Fruit fly (Drosophila melanogaster): ENCODE results near the gene CG8924.
A peak's percentile ranks its signal among the peaks of the same experiment; 100 is the strongest.

Gene CG8924

DNA sequence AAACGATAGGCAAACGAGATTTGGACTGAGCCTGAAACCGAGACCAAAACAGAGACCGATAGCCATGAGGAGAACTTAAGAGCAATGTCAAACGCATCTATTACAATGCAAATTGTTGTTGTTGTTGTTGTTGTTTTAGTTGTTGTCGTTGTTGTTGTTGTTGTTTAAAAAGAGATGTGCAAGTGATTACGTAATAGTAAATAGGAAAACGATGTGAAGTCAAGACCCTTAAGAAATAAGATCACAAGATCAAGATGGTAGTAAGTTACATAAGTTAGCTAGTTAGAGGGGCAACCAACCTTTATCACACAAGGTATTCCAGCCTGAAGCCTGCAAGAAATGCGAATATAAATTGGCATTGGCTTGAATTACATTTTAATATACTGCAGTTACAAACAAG lies 9.2 kb downstream of the CG8924 start:
- TF ChIP-seq ind (GFP tag; optimal IDR thresholded peaks at IDR 0.05) (no peak), Pdp1 (GFP tag; optimal IDR thresholded peaks at IDR 0.05) (peak in 1 of 2 experiments; percentile 93)

DNA sequence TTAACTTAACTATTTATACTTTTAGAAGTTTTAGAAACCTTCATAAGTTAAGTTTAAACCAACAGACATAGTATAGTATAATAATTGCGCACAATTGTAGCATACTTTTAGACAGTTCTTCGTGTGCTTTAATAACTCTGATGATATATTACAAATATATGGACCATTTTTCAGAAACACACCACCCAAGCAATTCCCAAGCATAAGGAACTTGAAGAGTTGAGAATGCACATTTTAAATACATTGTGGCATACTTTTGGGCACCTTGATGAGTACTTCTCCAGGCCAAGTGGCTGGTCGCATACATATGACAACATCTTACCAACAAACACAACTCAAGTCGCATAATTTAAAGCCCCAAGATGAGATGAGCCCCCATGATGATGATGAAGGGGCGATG lies 28.7 kb downstream of the CG8924 start:
- peak; percentile 67 for TF ChIP-seq CG17612 (GFP tag; IDR thresholded peaks at IDR 0.05)
- peak; percentile 83 for TF ChIP-seq CG8290 (GFP tag; optimal IDR thresholded peaks at IDR 0.05)
- peak in 1 of 2 experiments; percentile 76 for TF ChIP-seq CG8290 (tag; optimal IDR thresholded peaks at IDR 0.05)
- TF ChIP-seq CG43689 (GFP tag; IDR thresholded peaks at IDR 0.05), result no peak
- TF ChIP-seq sens (GFP tag), result peak; percentile 25

DNA sequence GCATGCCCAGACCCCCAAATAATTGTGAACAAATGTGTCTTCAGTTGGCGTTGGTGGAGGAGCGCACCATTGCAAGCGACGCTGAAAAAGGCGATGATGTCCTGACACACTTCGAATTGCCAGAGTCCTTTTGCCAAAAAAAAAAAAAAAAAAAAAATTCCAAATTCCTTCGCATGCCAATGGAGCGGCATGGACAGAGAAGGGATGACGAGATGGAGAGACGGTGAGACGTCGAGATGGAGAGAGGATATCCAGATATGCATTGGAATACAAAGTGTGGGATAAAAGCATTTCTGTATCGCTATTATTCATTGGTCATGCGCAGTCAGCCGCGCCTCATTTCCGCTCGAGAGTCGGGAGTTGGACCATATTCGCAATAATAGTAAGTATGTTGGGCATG lies 30.7 kb downstream of the CG8924 start:
- peak; percentile 29 for TF ChIP-seq CG13894 (tag; optimal IDR thresholded peaks at IDR 0.05)
- TF ChIP-seq Deaf1 (tag; optimal IDR thresholded peaks at IDR 0.05), result peak; percentile 5
- peak; percentile 55 for TF ChIP-seq sd (tag; optimal IDR thresholded peaks at IDR 0.05)
- TF ChIP-seq abd-A (tag; optimal IDR thresholded peaks at IDR 0.05), result peak; percentile 31
- peak in 1 of 2 experiments; percentile 17 for TF ChIP-seq Trl (optimal IDR thresholded peaks at IDR 0.05)
- no peak for TF ChIP-seq Trl (GFP tag; optimal IDR thresholded peaks at IDR 0.05)
- no peak for TF ChIP-seq eve (GFP tag; optimal IDR thresholded peaks at IDR 0.05)
- peak; percentile 56 for TF ChIP-seq ewg (GFP tag; optimal IDR thresholded peaks at IDR 0.05)
- peak; percentile 96 for TF ChIP-seq nerfin-1 (tag; optimal IDR thresholded peaks at IDR 0.05)
- no peak for TF ChIP-seq CG17359 (tag; optimal IDR thresholded peaks at IDR 0.05)

DNA sequence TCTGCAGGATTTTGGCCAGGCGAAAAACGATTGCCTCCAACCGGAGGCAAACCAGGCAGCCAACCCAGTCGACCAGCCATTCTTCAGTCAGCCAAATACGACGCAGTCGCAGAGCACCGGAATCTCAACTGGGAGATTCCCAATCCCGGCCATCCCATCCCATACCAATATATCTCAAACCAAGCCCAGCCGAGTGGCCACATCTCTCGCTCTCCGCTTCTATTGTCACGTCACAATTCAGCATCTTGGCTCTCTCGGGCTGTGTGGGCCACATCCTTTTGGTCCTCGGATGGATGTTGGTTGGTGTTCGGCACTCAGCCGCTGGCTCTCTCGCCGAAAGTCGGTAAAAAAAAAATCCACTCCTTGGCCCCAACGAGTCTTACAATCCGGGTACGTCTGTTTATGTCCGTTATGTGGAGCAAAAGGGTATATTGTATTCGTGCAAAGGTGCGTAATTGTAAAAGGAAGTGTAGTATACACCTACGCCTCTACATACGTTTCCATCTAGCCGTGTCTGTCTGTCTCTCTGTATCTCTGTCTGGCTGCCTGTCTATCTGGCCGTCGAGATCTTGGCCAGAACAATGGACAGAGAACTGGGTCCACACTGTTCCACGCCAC lies 32.4 kb downstream of the CG8924 start, which contains the start of gene mmd:
Gene mmd (minus strand): TSS at position 3 of the 618 bp plus-strand sequence.
- TF ChIP-seq ewg (GFP tag; optimal IDR thresholded peaks at IDR 0.05) (peak; percentile 56), CG11695 (GFP tag; IDR thresholded peaks at IDR 0.05) (no peak), CG32532 (GFP tag; IDR thresholded peaks at IDR 0.05) (0 out of 2 replicates have a peak, but pooled peaks have one; percentile 20), CG13894 (tag; optimal IDR thresholded peaks at IDR 0.05) (peak; percentile 95), Deaf1 (tag; optimal IDR thresholded peaks at IDR 0.05) (peak; percentile 89), abd-A (tag; optimal IDR thresholded peaks at IDR 0.05) (peak; percentile 54), Ets65A (GFP tag) (peak; percentile 68), emc (GFP tag; optimal IDR thresholded peaks at IDR 0.05) (no peak), Trl (optimal IDR thresholded peaks at IDR 0.05) (peak; percentile 21 to 44), Trl (GFP tag; optimal IDR thresholded peaks at IDR 0.05) (no peak), repo (GFP tag; optimal IDR thresholded peaks at IDR 0.05) (no peak), CG34376 (GFP tag; optimal IDR thresholded peaks at IDR 0.05) (no peak)

DNA sequence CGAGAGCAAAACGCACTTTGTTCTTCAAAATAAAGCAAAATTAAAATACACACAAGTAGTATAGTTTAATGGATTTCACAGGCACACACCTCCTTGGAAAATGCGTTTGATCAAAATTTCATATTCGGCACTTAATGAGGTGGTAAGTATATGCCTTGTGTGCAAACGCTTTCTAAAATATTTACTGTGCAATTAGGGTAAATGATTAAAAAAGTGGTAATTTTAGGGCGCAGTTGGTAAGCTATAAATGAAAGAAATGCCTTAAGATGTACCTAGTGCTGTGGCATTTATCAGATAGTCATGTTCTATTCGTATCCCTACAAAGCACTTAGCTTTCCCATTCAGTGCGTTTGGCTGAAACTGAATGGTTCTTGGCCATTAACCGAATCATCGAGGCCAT lies 33.2 kb downstream of the CG8924 start, which contains the start of gene Or13a:
Gene Or13a (plus strand): TSS at position 301 of the 400 bp plus-strand sequence.
- TF ChIP-seq BEAF-32 (GFP tag; optimal IDR thresholded peaks at IDR 0.05), result no peak
- no peak for TF ChIP-seq CG7556 (GFP tag; optimal IDR thresholded peaks at IDR 0.05)
- no peak for TF ChIP-seq D19A (tag; optimal IDR thresholded peaks at IDR 0.05)
- TF ChIP-seq CG18262 (tag; optimal IDR thresholded peaks at IDR 0.05), result no peak
- TF ChIP-seq Vsx1 (GFP tag; optimal IDR thresholded peaks at IDR 0.05), result no peak
- no peak for TF ChIP-seq CG2678 (tag; optimal IDR thresholded peaks at IDR 0.05)
- TF ChIP-seq Mrtf (GFP tag; IDR thresholded peaks at IDR 0.05), result no peak
- TF ChIP-seq gsb-n (tag; optimal IDR thresholded peaks at IDR 0.05), result no peak
- TF ChIP-seq pb (GFP tag; optimal IDR thresholded peaks at IDR 0.05), result no peak
- TF ChIP-seq Doc2 (GFP tag; IDR thresholded peaks at IDR 0.05), result no peak
- no peak for TF ChIP-seq CG17802 (tag; optimal IDR thresholded peaks at IDR 0.05)
- TF ChIP-seq ac (GFP tag; optimal IDR thresholded peaks at IDR 0.05), result no peak

Data from whole organism, embryonic.